Worm (Caenorhabditis elegans) whole organism, midembryonic: Measurements from ENCODE around the gene F37C4.5.

ENCODE experiments used
- T22C8.4 ChIP-seq: fragments of 200-800 bp; sonication (Bioruptor generic); IDR thresholded peaks from 2 replicates; pipeline ENCODE4 v1.3.6; 2022; ENCODE audit warnings: missing genetic modification characterization, missing compliant biosample characterization
- cog-1 ChIP-seq: sonication (generic microtip); optimal IDR thresholded peaks from 2 replicates; lab custom pipeline; 2016; ENCODE audit warnings: missing genetic modification characterization, missing compliant biosample characterization
- flt-1 ChIP-seq: fragments of 200-800 bp; sonication (Bioruptor generic); IDR thresholded peaks from 2 replicates; pipeline ENCODE4 v1.3.6; 2022; ENCODE audit warnings: missing genetic modification characterization, missing compliant biosample characterization
- klf-2 ChIP-seq: fragments of 200-800 bp; sonication (Bioruptor generic); conservative IDR thresholded peaks from 2 replicates; pipeline ENCODE4 v1.3.6; 2022; ENCODE audit warnings: missing genetic modification reagents, missing genetic modification characterization, missing compliant biosample characterization
- med-1 ChIP-seq: sonication (generic microtip); optimal IDR thresholded peaks from 2 replicates; lab custom pipeline; 2017; ENCODE audit warnings: missing genetic modification characterization, mild to moderate bottlenecking, missing compliant biosample characterization, antibody characterized with exemption, missing genetic modification reagents; ENCODE audit not compliant: insufficient read depth
- ref-1 ChIP-seq: fragments of 200-800 bp; sonication (Bioruptor generic); conservative IDR thresholded peaks from 2 replicates; pipeline ENCODE4 v1.3.6; 2022; ENCODE audit warnings: missing genetic modification reagents, missing genetic modification characterization, missing compliant biosample characterization
- tab-1 ChIP-seq: fragments of 200-800 bp; sonication (Bioruptor generic); IDR thresholded peaks from 2 replicates; pipeline ENCODE4 v1.3.6; 2022; ENCODE audit warnings: missing genetic modification characterization, missing compliant biosample characterization
- ztf-23 ChIP-seq: fragments of 200-800 bp; sonication (Bioruptor generic); IDR thresholded peaks from 2 replicates; pipeline ENCODE4 v1.3.6; 2022; ENCODE audit warnings: missing genetic modification reagents, missing genetic modification characterization, missing compliant biosample characterization
- ztf-29 ChIP-seq: fragments of 200-800 bp; sonication (Bioruptor generic); IDR thresholded peaks from 2 replicates; pipeline ENCODE4 v1.3.6; 2022; ENCODE audit warnings: missing genetic modification reagents, missing genetic modification characterization, missing compliant biosample characterization

ce11 chrIV:3902955-3903354 is 29.3 kb upstream of the F37C4.5 start, which contains the start of gene F56D6.6:
- TF ChIP-seq med-1 (GFP tag; lab: Kevin White, UChicago), result no peak
- TF ChIP-seq flt-1, result no peak
- TF ChIP-seq tab-1 (GFP tag; lab: Robert Waterston, UW), result no peak
- TF ChIP-seq ztf-23, result no peak
- TF ChIP-seq ref-1, result no peak
- TF ChIP-seq T22C8.4 (GFP tag; lab: Robert Waterston, UW), result no peak
- no peak for TF ChIP-seq klf-2 (GFP tag; lab: Robert Waterston, UW)
- no peak for TF ChIP-seq ztf-29
- no peak for TF ChIP-seq cog-1
